Worm (Caenorhabditis elegans): ENCODE data around the gene end-3.

end-3 gene

ce11 chrV:14055097-14055496, 40.6 kb downstream of the end-3 start (continued):
- TF ChIP-seq dsc-1 (tag; optimal IDR thresholded peaks at IDR 0.05) (peak; percentile 99), dpl-1 (GFP tag; optimal IDR thresholded peaks at IDR 0.05) (peak; percentile 80 to 87 (median 81)), sup-37 (GFP tag; optimal IDR thresholded peaks at IDR 0.05) (peak; percentile 94), ceh-90 (tag; optimal IDR thresholded peaks at IDR 0.05) (peak; percentile 99), nhr-237 (tag; optimal IDR thresholded peaks at IDR 0.05) (peak; percentile 63), elt-3 (tag; optimal IDR thresholded peaks at IDR 0.05) (peak in 4 of 6 experiments; percentile 18 to 85 (median 64)), nhr-90 (tag; optimal IDR thresholded peaks at IDR 0.05; ENCODE audit: poor library complexity) (peak; percentile 100), efl-1 (optimal IDR thresholded peaks at IDR 0.05) (peak; percentile 90 to 91), efl-1 (GFP tag; optimal IDR thresholded peaks at IDR 0.05 in 1 of 2) (peak; percentile 84 to 99), lsy-2 (tag; optimal IDR thresholded peaks at IDR 0.05) (peak; percentile 87 to 91), ceh-88 (GFP tag; IDR thresholded peaks at IDR 0.05) (peak; percentile 99), nhr-71 (tag; optimal IDR thresholded peaks at IDR 0.05) (peak; percentile 99), lin-14 (GFP tag; optimal IDR thresholded peaks at IDR 0.05) (peak; percentile 98), C16A3.4 (tag; optimal IDR thresholded peaks at IDR 0.05) (peak; percentile 82), ama-1 (optimal IDR thresholded peaks at IDR 0.05) (peak; percentile 2), ceh-63 (GFP tag; optimal IDR thresholded peaks at IDR 0.05) (peak; percentile 97), nhr-20 (tag; optimal IDR thresholded peaks at IDR 0.05) (peak; percentile 99), lir-3 (tag; optimal IDR thresholded peaks at IDR 0.05; ENCODE audit: poor library complexity) (peak; percentile 99), egl-27 (tag; optimal IDR thresholded peaks at IDR 0.05) (peak in 1 of 2 experiments; percentile 4), efl-3 (GFP tag; optimal IDR thresholded peaks at IDR 0.05) (peak; percentile 94), lin-13 (GFP tag; optimal IDR thresholded peaks at IDR 0.05) (peak; percentile 92), mab-9 (GFP tag; IDR thresholded peaks at IDR 0.05) (peak; percentile 100), ets-5 (GFP tag; IDR thresholded peaks at IDR 0.05) (peak; percentile 67; the same call in 1 of the 2 replicates), xbp-1 (tag; optimal IDR thresholded peaks at IDR 0.05) (peak; percentile 96), mep-1 (tag; optimal IDR thresholded peaks at IDR 0.05) (peak; percentile 83), fkh-4 (tag; optimal IDR thresholded peaks at IDR 0.05; ENCODE audit: borderline replicate concordance) (peak; percentile 100), isw-1 (GFP tag; IDR thresholded peaks at IDR 0.05) (peak; percentile 99), blmp-1 (tag; optimal IDR thresholded peaks at IDR 0.05) (peak; percentile 59), C04F5.9 (tag; optimal IDR thresholded peaks at IDR 0.05) (peak; percentile 96), unc-86 (tag; optimal IDR thresholded peaks at IDR 0.05) (peak; percentile 94)

- TF ChIP-seq sptf-1 (tag; optimal IDR thresholded peaks at IDR 0.05) = no peak
- no peak for TF ChIP-seq ceh-82 (tag; optimal IDR thresholded peaks at IDR 0.05)
- no peak for TF ChIP-seq efl-1 (optimal IDR thresholded peaks at IDR 0.05)
- TF ChIP-seq efl-1 (GFP tag; optimal IDR thresholded peaks at IDR 0.05 in 1 of 2) = no peak
- no peak for TF ChIP-seq blmp-1 (tag; optimal IDR thresholded peaks at IDR 0.05)
- TF ChIP-seq unc-86 (tag; optimal IDR thresholded peaks at IDR 0.05) = no peak
- TF ChIP-seq nhr-237 (tag; optimal IDR thresholded peaks at IDR 0.05) = no peak
- no peak for TF ChIP-seq jun-1 (tag; optimal IDR thresholded peaks at IDR 0.05)
- TF ChIP-seq aha-1 (tag; optimal IDR thresholded peaks at IDR 0.05) = no peak
- TF ChIP-seq egl-27 (tag; optimal IDR thresholded peaks at IDR 0.05) = no peak
- no peak for TF ChIP-seq hlh-17 (GFP tag; optimal IDR thresholded peaks at IDR 0.05; ENCODE audit: borderline replicate concordance)
- no peak for TF ChIP-seq nhr-28 (tag; optimal IDR thresholded peaks at IDR 0.05)
- TF ChIP-seq unc-62 (GFP tag; optimal IDR thresholded peaks at IDR 0.05) = no peak
- TF ChIP-seq dpl-1 (GFP tag; optimal IDR thresholded peaks at IDR 0.05) = no peak
Measured at ce11 chrV:14057540-14057939, 43.0 kb downstream of the end-3 start, which contains the start of gene F58D12.3. TSS of gene F58D12.3 (plus strand) at chrV:14057840.

- TF ChIP-seq ztf-4 (tag; optimal IDR thresholded peaks at IDR 0.05) (no peak), nhr-19 (GFP tag; conservative IDR thresholded peaks at IDR 0.05) (no peak), skn-1 (tag; optimal IDR thresholded peaks at IDR 0.05) (no peak), lin-13 (GFP tag; optimal IDR thresholded peaks at IDR 0.05) (no peak), fkh-4 (tag; optimal IDR thresholded peaks at IDR 0.05; ENCODE audit: borderline replicate concordance) (no peak), fos-1 (tag; optimal IDR thresholded peaks at IDR 0.05) (no peak)
Measured at ce11 chrV:14063980-14064379, 49.5 kb downstream of the end-3 start.
